Worm (Caenorhabditis elegans) whole organism, L3 larva: ENCODE results near the gene adbp-1.

Source experiments
- ceh-16 ChIP-seq: sonication (generic microtip); optimal IDR thresholded peaks from 2 replicates; lab custom pipeline; 2017; ENCODE audit warnings: missing biosample characterization, missing genetic modification characterization
- fkh-10 ChIP-seq: sonication (generic microtip); optimal IDR thresholded peaks from 2 replicates; lab custom pipeline; 2017; ENCODE audit warnings: missing biosample characterization, missing genetic modification reagents, missing genetic modification characterization
- nhr-28 ChIP-seq: fragments of 150-350 bp; optimal IDR thresholded peaks from 2 replicates; lab custom pipeline; 2014; ENCODE audit warnings: missing biosample characterization, missing genetic modification characterization
- pqm-1 ChIP-seq: fragments of 150-350 bp; optimal IDR thresholded peaks from 2 replicates; lab custom pipeline; 2017; ENCODE audit warnings: missing biosample characterization, missing genetic modification characterization, inconsistent platforms
- skn-1 ChIP-seq: fragments of 150-350 bp; optimal IDR thresholded peaks from 2 replicates; lab custom pipeline; 2014; ENCODE audit warnings: missing biosample characterization, missing genetic modification characterization
- snpc-4 ChIP-seq: fragments of 150-350 bp; optimal IDR thresholded peaks from 2 replicates; lab custom pipeline; 2014; ENCODE audit warnings: missing biosample characterization, missing genetic modification characterization

ce11 chrII:11443862-11444261 lies at the start of gene adbp-1:
- no peak for TF ChIP-seq ceh-16 (tag; lab: Kevin White, UChicago)
- TF ChIP-seq fkh-10 = no peak
- no peak for TF ChIP-seq pqm-1 (tag; lab: Kevin White, UChicago)
- TF ChIP-seq nhr-28 (tag; lab: Kevin White, UChicago) = no peak
- no peak for TF ChIP-seq skn-1 (tag; lab: Kevin White, UChicago)
- no peak for TF ChIP-seq snpc-4 (tag; lab: Kevin White, UChicago)
